Fruit fly (Drosophila melanogaster) whole organism, embryonic: Measurements from ENCODE around the gene CG6168.
A peak's percentile ranks its signal among the peaks of the same experiment; 100 is the strongest.

Experiments used
- Awh ChIP-seq: fragments of 200-800 bp; sonication (Bioruptor generic); IDR thresholded peaks from 2 replicates; pipeline ENCODE4, ENCODE4 v1.3.6; 2022; ENCODE audit warnings: missing biosample characterization, missing genetic modification characterization
- Bdp1 ChIP-seq: fragments of 200-800 bp; sonication (Bioruptor generic); optimal IDR thresholded peaks from 3 replicates; lab custom pipeline; 2016; ENCODE audit warnings: missing biosample characterization, missing genetic modification characterization
- CG10274 ChIP-seq: fragments of 200-800 bp; sonication (Bioruptor generic); optimal IDR thresholded peaks from 3 replicates; lab custom pipeline; 2017; ENCODE audit warnings: missing biosample characterization, mild to moderate bottlenecking, missing genetic modification characterization
- CG10959 ChIP-seq: fragments of 200-800 bp; sonication (Bioruptor generic); IDR thresholded peaks from 2 replicates; pipeline ENCODE4 v1.3.6; 2022; ENCODE audit warnings: missing biosample characterization, missing genetic modification characterization
- CG11696 ChIP-seq: fragments of 200-800 bp; sonication (Bioruptor generic); IDR thresholded peaks from 2 replicates; pipeline ENCODE4 v1.3.6; 2022; ENCODE audit warnings: missing biosample characterization, missing genetic modification characterization
- CG14441 ChIP-seq: fragments of 200-800 bp; sonication (Bioruptor generic); IDR thresholded peaks from 2 replicates; pipeline ENCODE4 v1.3.6; 2022; ENCODE audit warnings: missing biosample characterization, missing genetic modification characterization
- CG14710 ChIP-seq: fragments of 200-800 bp; sonication (Bioruptor generic); optimal IDR thresholded peaks from 3 replicates; lab custom pipeline; 2019; ENCODE audit warnings: missing biosample characterization, mild to moderate bottlenecking, missing genetic modification characterization, moderate library complexity
- CG15073 ChIP-seq: fragments of 200-800 bp; sonication (Bioruptor generic); optimal IDR thresholded peaks from 2 replicates; lab custom pipeline; 2016; ENCODE audit warnings: missing biosample characterization, missing genetic modification characterization
- CG16815 ChIP-seq: fragments of 200-800 bp; sonication (Bioruptor generic); optimal IDR thresholded peaks from 3 replicates; lab custom pipeline; 2017; ENCODE audit warnings: missing biosample characterization, mild to moderate bottlenecking, missing genetic modification characterization
- CG17385 ChIP-seq: fragments of 200-800 bp; sonication (Bioruptor generic); optimal IDR thresholded peaks from 3 replicates; lab custom pipeline; 2018; ENCODE audit warnings: missing biosample characterization, mild to moderate bottlenecking, missing genetic modification characterization
- CG3838 ChIP-seq: fragments of 200-800 bp; sonication (Bioruptor generic); optimal IDR thresholded peaks from 3 replicates; lab custom pipeline; 2016; ENCODE audit warnings: missing biosample characterization, missing genetic modification characterization
- CG4360 ChIP-seq: fragments of 200-800 bp; sonication (Bioruptor generic); IDR thresholded peaks from 2 replicates; pipeline ENCODE4 v1.3.6; 2022; ENCODE audit warnings: missing biosample characterization, missing genetic modification characterization
- CG5180 ChIP-seq: fragments of 200-800 bp; sonication (Bioruptor generic); optimal IDR thresholded peaks from 3 replicates; lab custom pipeline; 2017; ENCODE audit warnings: missing biosample characterization, missing genetic modification characterization, mild to moderate bottlenecking, moderate library complexity, missing genetic modification reagents
- CG5953 ChIP-seq: fragments of 200-800 bp; sonication (Bioruptor generic); IDR thresholded peaks from 2 replicates; pipeline ENCODE4 v1.3.6; 2022; ENCODE audit warnings: missing biosample characterization, missing genetic modification characterization
- CG6654 ChIP-seq: fragments of 200-800 bp; sonication (Bioruptor generic); optimal IDR thresholded peaks from 2 replicates; lab custom pipeline; 2017; ENCODE audit warnings: missing biosample characterization, mild to moderate bottlenecking, missing genetic modification characterization
- CG8944 ChIP-seq: fragments of 200-800 bp; sonication (Bioruptor generic); optimal IDR thresholded peaks from 3 replicates; lab custom pipeline; 2016; ENCODE audit warnings: missing biosample characterization, missing genetic modification characterization
- CG9797 ChIP-seq: fragments of 200-800 bp; sonication (Bioruptor generic); optimal IDR thresholded peaks from 3 replicates; lab custom pipeline; 2018; ENCODE audit warnings: missing biosample characterization, mild to moderate bottlenecking, missing genetic modification characterization
- D ChIP-seq, 2 experiments: fragments of 200-800 bp in 1 of 2; fragments of >200 bp in 1 of 2; sonication (Bioruptor generic) in 1 of 2; optimal IDR thresholded peaks; 2 replicates in 1 of 2; 3 replicates in 1 of 2; lab custom pipeline; 2017; ENCODE audit warnings: mild to moderate bottlenecking in 1 of 2, missing biosample characterization in 1 of 2, missing genetic modification characterization in 1 of 2, missing genetic modification reagents in 1 of 2
- Dip3 ChIP-seq: fragments of 200-800 bp; sonication (Bioruptor generic); optimal IDR thresholded peaks from 3 replicates; lab custom pipeline; 2016; ENCODE audit warnings: missing biosample characterization, missing genetic modification characterization
- ERR ChIP-seq: fragments of 200-800 bp; sonication (Bioruptor generic); optimal IDR thresholded peaks from 2 replicates; lab custom pipeline; 2016; ENCODE audit warnings: missing biosample characterization, missing genetic modification characterization
- H15 ChIP-seq: fragments of 200-800 bp; sonication (Bioruptor generic); IDR thresholded peaks from 3 replicates; pipeline ENCODE4 v1.3.6; 2022; ENCODE audit warnings: missing biosample characterization, missing genetic modification characterization
- Lim3 ChIP-seq: fragments of 200-800 bp; sonication (Bioruptor generic); IDR thresholded peaks from 2 replicates; pipeline ENCODE4 v1.3.6; 2022; ENCODE audit warnings: missing biosample characterization, missing genetic modification characterization
- MESR4 ChIP-seq: fragments of 200-800 bp; sonication (Bioruptor generic); optimal IDR thresholded peaks from 2 replicates; lab custom pipeline; 2018; ENCODE audit warnings: missing biosample characterization, mild to moderate bottlenecking, missing genetic modification characterization, moderate library complexity
- Myb ChIP-seq: fragments of 200-800 bp; sonication (Bioruptor generic); optimal IDR thresholded peaks from 2 replicates; lab custom pipeline; 2016; ENCODE audit warnings: missing biosample characterization, missing genetic modification characterization
- Neu2 ChIP-seq: fragments of 200-800 bp; sonication (Bioruptor generic); optimal IDR thresholded peaks from 3 replicates; lab custom pipeline; 2016; ENCODE audit warnings: missing biosample characterization, missing genetic modification characterization, borderline replicate concordance
- Opbp ChIP-seq: fragments of 200-800 bp; sonication (Bioruptor generic); IDR thresholded peaks from 3 replicates; pipeline ENCODE4 v1.3.6; 2022; ENCODE audit warnings: missing biosample characterization, missing genetic modification characterization; ENCODE audit not compliant: partially characterized antibody
- Poxn ChIP-seq: fragments of 200-800 bp; sonication (Bioruptor generic); IDR thresholded peaks from 2 replicates; pipeline ENCODE4 v1.3.6; 2022; ENCODE audit warnings: missing biosample characterization, missing genetic modification characterization
- Ravus ChIP-seq: fragments of 200-800 bp; sonication (Bioruptor generic); IDR thresholded peaks from 2 replicates; pipeline ENCODE4 v1.3.6; 2022; ENCODE audit warnings: missing biosample characterization, missing genetic modification characterization
- Spps ChIP-seq: fragments of 200-800 bp; sonication (Bioruptor generic); optimal IDR thresholded peaks from 2 replicates; lab custom pipeline; 2018; ENCODE audit warnings: missing biosample characterization, mild to moderate bottlenecking, missing genetic modification characterization
- Sry-β ChIP-seq: fragments of 200-800 bp; sonication (Bioruptor generic); optimal IDR thresholded peaks from 2 replicates; lab custom pipeline; 2018; ENCODE audit warnings: missing biosample characterization, mild to moderate bottlenecking, missing genetic modification characterization, moderate library complexity
- chinmo ChIP-seq: fragments of 200-800 bp; sonication (Bioruptor generic); IDR thresholded peaks from 4 replicates; pipeline ENCODE4 v1.3.6; 2022; ENCODE audit warnings: missing biosample characterization, missing genetic modification characterization; ENCODE audit not compliant: partially characterized antibody
- crp ChIP-seq, 2 experiments: fragments of 200-800 bp; sonication (Bioruptor generic); optimal IDR thresholded peaks; 2 replicates in 1 of 2; 3 replicates in 1 of 2; lab custom pipeline; 2017; ENCODE audit warnings: missing biosample characterization in 2 of 2, missing genetic modification characterization in 2 of 2, mild to moderate bottlenecking in 1 of 2, moderate library complexity in 1 of 2
- danr ChIP-seq: fragments of 200-800 bp; sonication (Bioruptor generic); IDR thresholded peaks from 2 replicates; pipeline ENCODE4 v1.3.6; 2022; ENCODE audit warnings: missing biosample characterization, missing genetic modification characterization
- disco-r ChIP-seq: fragments of 200-800 bp; sonication (Bioruptor generic); optimal IDR thresholded peaks from 2 replicates; lab custom pipeline; 2016; ENCODE audit warnings: missing biosample characterization, missing genetic modification characterization
- dmrt11E ChIP-seq: fragments of 200-800 bp; sonication (Bioruptor generic); optimal IDR thresholded peaks from 3 replicates; lab custom pipeline; 2018; ENCODE audit warnings: missing biosample characterization, mild to moderate bottlenecking, missing genetic modification characterization, moderate library complexity
- fd102C ChIP-seq: fragments of 200-800 bp; sonication (Bioruptor generic); optimal IDR thresholded peaks from 2 replicates; lab custom pipeline; 2018; ENCODE audit warnings: missing biosample characterization, mild to moderate bottlenecking, missing genetic modification characterization, moderate library complexity
- fd96Cb ChIP-seq: fragments of 200-800 bp; sonication (Bioruptor generic); optimal IDR thresholded peaks from 2 replicates; lab custom pipeline; 2018; ENCODE audit warnings: missing biosample characterization, mild to moderate bottlenecking, missing genetic modification characterization, moderate library complexity
- fru ChIP-seq: fragments of >200 bp; optimal IDR thresholded peaks from 2 replicates; lab custom pipeline; 2017
- gcm2 ChIP-seq: fragments of 200-800 bp; sonication (Bioruptor generic); optimal IDR thresholded peaks from 2 replicates; lab custom pipeline; 2016; ENCODE audit warnings: missing biosample characterization, missing genetic modification characterization
- h ChIP-seq: fragments of >200 bp; optimal IDR thresholded peaks from 2 replicates; lab custom pipeline; 2017
- ham ChIP-seq: fragments of 200-800 bp; sonication (Bioruptor generic); IDR thresholded peaks from 2 replicates; pipeline ENCODE4 v1.3.6; 2022; ENCODE audit warnings: missing biosample characterization, missing genetic modification characterization
- hbn ChIP-seq: fragments of 200-800 bp; sonication (Bioruptor generic); IDR thresholded peaks from 2 replicates; pipeline ENCODE4 v1.3.6; 2022; ENCODE audit warnings: missing biosample characterization, missing genetic modification characterization; ENCODE audit not compliant: partially characterized antibody
- ken ChIP-seq: fragments of 200-800 bp; sonication (Bioruptor generic); IDR thresholded peaks from 3 replicates; pipeline ENCODE4 v1.3.6; 2022; ENCODE audit warnings: missing biosample characterization, missing genetic modification characterization
- lmd ChIP-seq: fragments of 200-800 bp; sonication (Bioruptor generic); IDR thresholded peaks from 2 replicates; pipeline ENCODE4 v1.3.6; 2022; ENCODE audit warnings: missing biosample characterization, missing genetic modification characterization
- pzg ChIP-seq: fragments of 200-800 bp; sonication (Bioruptor generic); optimal IDR thresholded peaks from 3 replicates; lab custom pipeline; 2018; ENCODE audit warnings: missing biosample characterization, mild to moderate bottlenecking, missing genetic modification characterization, moderate library complexity
- sob ChIP-seq: fragments of 200-800 bp; sonication (Bioruptor generic); IDR thresholded peaks from 2 replicates; pipeline ENCODE4 v1.3.6; 2022; ENCODE audit warnings: missing biosample characterization, missing genetic modification characterization
- sqz ChIP-seq: fragments of 200-800 bp; sonication (Bioruptor generic); optimal IDR thresholded peaks from 3 replicates; lab custom pipeline; 2018; ENCODE audit warnings: missing biosample characterization, mild to moderate bottlenecking, missing genetic modification characterization
- zen ChIP-seq: fragments of 200-800 bp; sonication (Bioruptor generic); optimal IDR thresholded peaks from 3 replicates; lab custom pipeline; 2018; ENCODE audit warnings: missing biosample characterization, mild to moderate bottlenecking, missing genetic modification characterization, moderate library complexity
- zfh1 ChIP-seq: fragments of 200-800 bp; sonication (Bioruptor generic); IDR thresholded peaks from 3 replicates; pipeline ENCODE4 v1.3.6; 2022; ENCODE audit warnings: missing biosample characterization, missing genetic modification characterization

Gene CG6168

dm6 chr3L:11291298-11292167 lies 30.0 kb downstream of the CG6168 start (continued):
- TF ChIP-seq zfh1 (GFP tag; lab: Robert Waterston, UW), result no peak
- TF ChIP-seq fru (lab: Kevin White, UChicago), result no peak
- peak; percentile 1 for TF ChIP-seq CG5180 (GFP tag; lab: Kevin White, UChicago)
- no peak for TF ChIP-seq ERR (GFP tag; lab: Kevin White, UChicago)
- TF ChIP-seq disco-r (GFP tag; lab: Kevin White, UChicago), result no peak
- TF ChIP-seq Myb (GFP tag; lab: Kevin White, UChicago), result no peak
- TF ChIP-seq Bdp1, result no peak
- TF ChIP-seq Poxn (GFP tag; lab: Robert Waterston, UW), result no peak
- TF ChIP-seq ken (GFP tag; lab: Robert Waterston, UW), result no peak
- TF ChIP-seq Ravus, result no peak
- TF ChIP-seq CG3838, result no peak
- peak; percentile 98; the same call in 3 of the 4 replicates for TF ChIP-seq chinmo
- TF ChIP-seq ham, result no peak
- TF ChIP-seq CG14441 (GFP tag; lab: Robert Waterston, UW), result 0 out of 2 replicates have a peak, but pooled peaks have one; percentile 40
- peak; percentile 10 for TF ChIP-seq CG16815
- TF ChIP-seq CG9797 (GFP tag; lab: Kevin White, UChicago), result no peak
- no peak for TF ChIP-seq CG10274 (GFP tag; lab: Kevin White, UChicago)
- TF ChIP-seq fd96Cb (tag; lab: Kevin White, UChicago), result peak; percentile 44
- TF ChIP-seq sob, result peak; percentile 39; the same call in 1 of the 2 replicates
- no peak for TF ChIP-seq hbn
- TF ChIP-seq CG14710 (tag; lab: Kevin White, UChicago), result peak; percentile 0
- no peak for TF ChIP-seq D (optimal IDR thresholded peaks at IDR 0.05; lab: Kevin White, UChicago)
- no peak for TF ChIP-seq D (GFP tag; optimal IDR thresholded peaks at IDR 0.05; lab: Kevin White, UChicago)
- peak; percentile 64 for TF ChIP-seq sqz (GFP tag; lab: Kevin White, UChicago)
- TF ChIP-seq Opbp (GFP tag; lab: Robert Waterston, UW), result peak; percentile 11; the same call in 1 of the 3 replicates
- TF ChIP-seq Dip3 (GFP tag; lab: Kevin White, UChicago), result no peak
- no peak for TF ChIP-seq crp (GFP tag; optimal IDR thresholded peaks at IDR 0.05; lab: Kevin White, UChicago)
- no peak for TF ChIP-seq Sry-β (GFP tag; lab: Kevin White, UChicago)
- no peak for TF ChIP-seq Neu2 (GFP tag; lab: Kevin White, UChicago)
- no peak for TF ChIP-seq MESR4
- no peak for TF ChIP-seq zen
- no peak for TF ChIP-seq Lim3 (GFP tag; lab: Robert Waterston, UW)
- TF ChIP-seq CG17385 (GFP tag; lab: Kevin White, UChicago), result peak; percentile 37
- TF ChIP-seq fd102C (GFP tag; lab: Kevin White, UChicago), result no peak
- TF ChIP-seq dmrt11E (tag; lab: Kevin White, UChicago), result peak; percentile 14
- TF ChIP-seq CG10959, result no peak
- no peak for TF ChIP-seq CG5953
- TF ChIP-seq H15, result 0 out of 3 replicates have a peak, but pooled peaks have one; percentile 40
- no peak for TF ChIP-seq pzg (GFP tag; lab: Kevin White, UChicago)
- no peak for TF ChIP-seq gcm2
- no peak for TF ChIP-seq danr (GFP tag; lab: Robert Waterston, UW)
- TF ChIP-seq h (lab: Kevin White, UChicago), result no peak
- no peak for TF ChIP-seq CG4360
- no peak for TF ChIP-seq CG8944
- TF ChIP-seq CG11696, result 0 out of 2 replicates have a peak, but pooled peaks have one; percentile 37
- TF ChIP-seq CG15073 (GFP tag; lab: Kevin White, UChicago), result no peak
- TF ChIP-seq lmd (GFP tag; lab: Robert Waterston, UW), result peak; percentile 62
- no peak for TF ChIP-seq CG6654 (GFP tag; lab: Kevin White, UChicago)
- no peak for TF ChIP-seq Awh (GFP tag; lab: Robert Waterston, UW)
- TF ChIP-seq Spps (tag; lab: Kevin White, UChicago), result no peak
